Worm (Caenorhabditis elegans) whole organism, L2 larva: ENCODE results near the gene hda-1.

ENCODE experiments used
- egl-27 ChIP-seq: sonication (generic microtip); optimal IDR thresholded peaks from 3 replicates; lab custom pipeline; 2017; ENCODE audit warnings: missing biosample characterization, missing genetic modification reagents, missing genetic modification characterization
- nhr-237 ChIP-seq: fragments of 150-350 bp; optimal IDR thresholded peaks from 2 replicates; lab custom pipeline; 2014; ENCODE audit warnings: missing biosample characterization, missing genetic modification characterization
- nhr-6 ChIP-seq: fragments of 150-350 bp; optimal IDR thresholded peaks from 2 replicates; lab custom pipeline; 2014; ENCODE audit warnings: missing biosample characterization, missing genetic modification characterization
- snpc-4 ChIP-seq: fragments of 150-350 bp; optimal IDR thresholded peaks from 2 replicates; lab custom pipeline; 2014; ENCODE audit warnings: missing biosample characterization, missing genetic modification characterization
- unc-62 ChIP-seq: fragments of 150-350 bp; optimal IDR thresholded peaks from 2 replicates; lab custom pipeline; 2014; ENCODE audit warnings: missing biosample characterization, missing genetic modification reagents, missing genetic modification characterization

DNA sequence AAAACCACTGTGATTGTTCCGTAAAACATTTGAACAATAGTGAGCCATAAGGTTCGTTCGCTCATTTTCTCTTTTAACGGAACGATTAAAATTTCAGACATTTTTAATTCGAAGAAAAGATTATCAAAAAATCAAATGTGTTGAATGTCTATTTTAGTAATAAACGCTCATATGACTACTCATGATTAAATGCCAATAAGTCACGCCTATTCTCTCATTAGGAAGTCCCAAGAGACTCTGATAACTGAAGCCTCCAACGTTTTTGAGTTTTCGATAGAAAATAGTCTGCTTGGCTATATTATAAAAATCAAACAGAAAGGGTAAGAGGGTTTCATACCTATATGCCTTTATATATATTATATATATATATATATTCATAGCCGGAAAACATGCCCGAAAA lies 31.0 kb downstream of the hda-1 start, which contains the start of gene srg-47:
- TF ChIP-seq egl-27 (no peak), unc-62 (no peak), snpc-4 (tag; lab: Kevin White, UChicago) (no peak), nhr-6 (tag; lab: Kevin White, UChicago) (no peak), nhr-237 (tag; lab: Kevin White, UChicago) (no peak)
